Worm (Caenorhabditis elegans): ENCODE data around the gene pgph-2.

DNA sequence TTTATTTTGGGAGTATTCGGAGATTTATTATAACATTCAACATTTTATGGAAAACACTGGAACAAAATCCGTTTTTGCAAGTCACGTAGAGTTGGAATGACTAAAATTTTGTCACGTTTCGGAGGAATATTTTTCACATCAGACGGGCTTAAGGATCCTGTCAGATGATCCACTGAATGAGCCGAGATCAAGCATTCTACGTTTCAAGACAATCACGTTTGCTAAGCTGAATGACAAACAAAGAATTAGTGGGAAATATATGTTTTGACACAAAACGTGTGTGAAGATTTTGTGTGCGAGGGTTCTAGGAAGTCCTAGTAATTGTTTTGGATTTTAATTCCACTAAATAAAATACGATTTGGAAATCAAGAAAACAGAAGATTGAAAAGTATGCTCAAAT, 25.5 kb upstream of the pgph-2 start:
- TF ChIP-seq ama-1 (optimal IDR thresholded peaks at IDR 0.05) (no peak), flt-1 (GFP tag; IDR thresholded peaks at IDR 0.05) (no peak), B0310.2 (tag; optimal IDR thresholded peaks at IDR 0.05) (no peak), F13C5.2 (tag; optimal IDR thresholded peaks at IDR 0.05) (no peak), scrt-1 (GFP tag; IDR thresholded peaks at IDR 0.05) (no peak), hmg-4 (GFP tag; optimal IDR thresholded peaks at IDR 0.05) (no peak), ceh-36 (tag; optimal IDR thresholded peaks at IDR 0.05) (no peak), aly-1 (tag; optimal IDR thresholded peaks at IDR 0.05) (no peak), ceh-13 (GFP tag; optimal IDR thresholded peaks at IDR 0.05) (no peak), pes-1 (GFP tag; IDR thresholded peaks at IDR 0.05) (no peak)

All from whole organism, early embryonic.